Worm (Caenorhabditis elegans) whole organism, L1 larva: Measurements from ENCODE around the gene inos-1.

ENCODE experiments used
- C34B4.2 ChIP-seq: sonication (generic microtip); optimal IDR thresholded peaks from 2 replicates; lab custom pipeline; 2017; ENCODE audit warnings: mild to moderate bottlenecking, missing genetic modification characterization, missing compliant biosample characterization
- alr-1 ChIP-seq: fragments of 200-800 bp; sonication (Bioruptor generic); optimal IDR thresholded peaks from 2 replicates; lab custom pipeline; 2018; ENCODE audit warnings: borderline replicate concordance, mild to moderate bottlenecking, missing genetic modification characterization, missing compliant biosample characterization
- blmp-1 ChIP-seq: fragments of 150-350 bp; optimal IDR thresholded peaks from 2 replicates; lab custom pipeline; 2014; ENCODE audit warnings: missing biosample characterization, missing genetic modification characterization
- ceh-8 ChIP-seq: fragments of 200-800 bp; sonication (Bioruptor generic); optimal IDR thresholded peaks from 2 replicates; lab custom pipeline; 2018; ENCODE audit warnings: mild to moderate bottlenecking, missing genetic modification characterization, moderate library complexity, missing compliant biosample characterization
- ceh-90 ChIP-seq: sonication (generic microtip); optimal IDR thresholded peaks from 2 replicates; lab custom pipeline; 2016; ENCODE audit warnings: missing genetic modification characterization, missing compliant biosample characterization
- ces-1 ChIP-seq: fragments of 150-350 bp; optimal IDR thresholded peaks from 2 replicates; lab custom pipeline; 2014; ENCODE audit warnings: missing biosample characterization, missing genetic modification reagents, missing genetic modification characterization
- dpl-1 ChIP-seq, 3 experiments: fragments of 150-350 bp in 2 of 3; sonication (generic microtip) in 1 of 3; optimal IDR thresholded peaks; 2 replicates each; lab custom pipeline; 2014 to 2017; ENCODE audit warnings: missing biosample characterization in 3 of 3, missing genetic modification characterization in 3 of 3, missing genetic modification reagents in 3 of 3
- dsc-1 ChIP-seq: sonication (generic microtip); optimal IDR thresholded peaks from 2 replicates; lab custom pipeline; 2016; ENCODE audit warnings: mild to moderate bottlenecking, missing genetic modification characterization, missing compliant biosample characterization
- efl-1 ChIP-seq, 4 experiments: fragments of 150-350 bp; optimal IDR thresholded peaks in 3 of 4; peaks in 1 of 4; 1 replicate in 1 of 4; 2 replicates in 3 of 4; lab custom pipeline; 2014; ENCODE audit warnings: missing biosample characterization in 2 of 4, missing genetic modification characterization in 2 of 4, missing genetic modification reagents in 2 of 4
- elt-3 ChIP-seq, 6 experiments: fragments of 150-350 bp in 1 of 6; sonication (generic microtip); optimal IDR thresholded peaks; 2 replicates each; lab custom pipeline; 2017 to 2018; ENCODE audit warnings: missing biosample characterization in 6 of 6, missing genetic modification characterization in 6 of 6, inconsistent platforms in 1 of 6
- ets-5 ChIP-seq: fragments of 200-800 bp; sonication (Bioruptor generic); IDR thresholded peaks from 2 replicates; pipeline ENCODE4 v1.3.6; 2022; ENCODE audit warnings: missing genetic modification characterization, missing compliant biosample characterization
- fkh-4 ChIP-seq: sonication (generic microtip); optimal IDR thresholded peaks from 2 replicates; lab custom pipeline; 2016; ENCODE audit warnings: missing compliant biosample characterization, missing genetic modification characterization, borderline replicate concordance
- fkh-8 ChIP-seq: sonication (generic microtip); optimal IDR thresholded peaks from 2 replicates; lab custom pipeline; 2016; ENCODE audit warnings: mild to moderate bottlenecking, missing genetic modification characterization, missing compliant biosample characterization
- fos-1 ChIP-seq: fragments of 150-350 bp; optimal IDR thresholded peaks from 2 replicates; lab custom pipeline; 2014; ENCODE audit warnings: missing biosample characterization, missing genetic modification characterization
- hlh-17 ChIP-seq: fragments of 200-800 bp; sonication (Bioruptor generic); optimal IDR thresholded peaks from 2 replicates; lab custom pipeline; 2018; ENCODE audit warnings: missing genetic modification characterization, mild to moderate bottlenecking, missing compliant biosample characterization, moderate library complexity, borderline replicate concordance
- hlh-4 ChIP-seq: sonication (generic microtip); optimal IDR thresholded peaks from 2 replicates; lab custom pipeline; 2016; ENCODE audit warnings: mild to moderate bottlenecking, missing genetic modification characterization, missing compliant biosample characterization
- hpl-2 ChIP-seq: fragments of 150-350 bp; optimal IDR thresholded peaks from 2 replicates; lab custom pipeline; 2014; ENCODE audit warnings: missing biosample characterization, missing genetic modification reagents, missing genetic modification characterization
- irx-1 ChIP-seq: sonication (generic microtip); optimal IDR thresholded peaks from 2 replicates; lab custom pipeline; 2016; ENCODE audit warnings: missing genetic modification characterization, missing compliant biosample characterization
- lin-15B ChIP-seq: fragments of 150-350 bp; sonication (generic microtip); optimal IDR thresholded peaks from 3 replicates; lab custom pipeline; 2014; ENCODE audit warnings: missing biosample characterization, missing genetic modification characterization
- lin-35 ChIP-seq, 2 experiments: fragments of 150-350 bp; optimal IDR thresholded peaks; 2 replicates each; lab custom pipeline; 2014; ENCODE audit warnings: missing biosample characterization in 2 of 2, missing genetic modification characterization in 2 of 2, missing genetic modification reagents in 2 of 2
- lin-39 ChIP-seq: fragments of 150-350 bp; optimal IDR thresholded peaks from 2 replicates; lab custom pipeline; 2014; ENCODE audit warnings: missing biosample characterization, missing genetic modification reagents, missing genetic modification characterization
- mdl-1 ChIP-seq, 2 experiments: fragments of 150-350 bp; optimal IDR thresholded peaks; 2 replicates each; lab custom pipeline; 2014 to 2017; ENCODE audit warnings: missing biosample characterization in 2 of 2, missing genetic modification characterization in 2 of 2, inconsistent platforms in 1 of 2
- mep-1 ChIP-seq: fragments of 150-350 bp; optimal IDR thresholded peaks from 2 replicates; lab custom pipeline; 2014; ENCODE audit warnings: missing biosample characterization, missing genetic modification characterization
- nhr-20 ChIP-seq: sonication (generic microtip); optimal IDR thresholded peaks from 2 replicates; lab custom pipeline; 2016; ENCODE audit warnings: mild to moderate bottlenecking, missing genetic modification characterization, missing compliant biosample characterization
- nhr-28 ChIP-seq: fragments of 150-350 bp; optimal IDR thresholded peaks from 2 replicates; lab custom pipeline; 2014; ENCODE audit warnings: missing biosample characterization, missing genetic modification characterization
- nhr-47 ChIP-seq: sonication (generic microtip); optimal IDR thresholded peaks from 2 replicates; lab custom pipeline; 2016; ENCODE audit warnings: mild to moderate bottlenecking, missing genetic modification characterization, moderate library complexity, missing compliant biosample characterization
- nhr-71 ChIP-seq: sonication (generic microtip); optimal IDR thresholded peaks from 2 replicates; lab custom pipeline; 2016; ENCODE audit warnings: mild to moderate bottlenecking, missing genetic modification characterization, moderate library complexity, missing compliant biosample characterization
- nhr-76 ChIP-seq: sonication (generic microtip); optimal IDR thresholded peaks from 2 replicates; lab custom pipeline; 2017; ENCODE audit warnings: missing biosample characterization, missing genetic modification characterization
- nhr-77 ChIP-seq: fragments of 150-350 bp; optimal IDR thresholded peaks from 2 replicates; lab custom pipeline; 2014; ENCODE audit warnings: missing biosample characterization, missing genetic modification characterization
- nhr-85 ChIP-seq: sonication (generic microtip); peaks from one replicate; lab custom pipeline; 2016; ENCODE audit warnings: missing genetic modification characterization, inconsistent platforms, missing compliant biosample characterization
- nhr-90 ChIP-seq: sonication (generic microtip); optimal IDR thresholded peaks from 2 replicates; lab custom pipeline; 2016; ENCODE audit warnings: mild to moderate bottlenecking, missing genetic modification characterization, missing compliant biosample characterization; ENCODE audit not compliant: poor library complexity
- rnt-1 ChIP-seq: sonication (generic microtip); optimal IDR thresholded peaks from 2 replicates; lab custom pipeline; 2016; ENCODE audit warnings: mild to moderate bottlenecking, missing genetic modification characterization, moderate library complexity, missing compliant biosample characterization
- snu-23 ChIP-seq: sonication (generic microtip); optimal IDR thresholded peaks from 2 replicates; lab custom pipeline; 2016; ENCODE audit warnings: missing genetic modification characterization, missing compliant biosample characterization
- sup-37 ChIP-seq: fragments of 200-800 bp; sonication (Bioruptor generic); optimal IDR thresholded peaks from 2 replicates; lab custom pipeline; 2018; ENCODE audit warnings: mild to moderate bottlenecking, missing genetic modification characterization, missing compliant biosample characterization
- swsn-7 ChIP-seq: sonication (generic microtip); optimal IDR thresholded peaks from 2 replicates; lab custom pipeline; 2016; ENCODE audit warnings: missing genetic modification characterization, missing compliant biosample characterization
- tbx-2 ChIP-seq: sonication (generic microtip); optimal IDR thresholded peaks from 2 replicates; lab custom pipeline; 2016; ENCODE audit warnings: missing genetic modification characterization, missing compliant biosample characterization
- tlp-1 ChIP-seq: fragments of 150-350 bp; optimal IDR thresholded peaks from 2 replicates; lab custom pipeline; 2014; ENCODE audit warnings: missing biosample characterization, missing genetic modification characterization
- unc-130 ChIP-seq: fragments of 150-350 bp; optimal IDR thresholded peaks from 2 replicates; lab custom pipeline; 2017; ENCODE audit warnings: missing biosample characterization, missing genetic modification characterization, inconsistent platforms
- unc-30 ChIP-seq: sonication (generic microtip); optimal IDR thresholded peaks from 2 replicates; lab custom pipeline; 2017; ENCODE audit warnings: missing biosample characterization, missing genetic modification characterization
- unc-62 ChIP-seq: fragments of 150-350 bp; optimal IDR thresholded peaks from 2 replicates; lab custom pipeline; 2014; ENCODE audit warnings: missing biosample characterization, missing genetic modification reagents, missing genetic modification characterization
- unc-86 ChIP-seq: sonication (generic microtip); optimal IDR thresholded peaks from 2 replicates; lab custom pipeline; 2016; ENCODE audit warnings: missing genetic modification characterization, missing compliant biosample characterization
- unc-98 ChIP-seq: fragments of 200-800 bp; sonication (Bioruptor generic); IDR thresholded peaks from 2 replicates; pipeline ENCODE4 v1.3.6; 2022; ENCODE audit warnings: missing genetic modification characterization, missing compliant biosample characterization
- xbp-1 ChIP-seq: sonication (generic microtip); optimal IDR thresholded peaks from 2 replicates; lab custom pipeline; 2016; ENCODE audit warnings: missing genetic modification characterization, missing compliant biosample characterization
- zag-1 ChIP-seq: fragments of 150-350 bp; optimal IDR thresholded peaks from 2 replicates; lab custom pipeline; 2014; ENCODE audit warnings: missing biosample characterization, missing genetic modification characterization
- ztf-11 ChIP-seq, 2 experiments: sonication (generic microtip); optimal IDR thresholded peaks; 2 replicates each; lab custom pipeline; 2016 to 2017; ENCODE audit warnings: missing genetic modification characterization in 2 of 2, missing biosample characterization in 1 of 2, missing compliant biosample characterization in 1 of 2

inos-1 gene

DNA sequence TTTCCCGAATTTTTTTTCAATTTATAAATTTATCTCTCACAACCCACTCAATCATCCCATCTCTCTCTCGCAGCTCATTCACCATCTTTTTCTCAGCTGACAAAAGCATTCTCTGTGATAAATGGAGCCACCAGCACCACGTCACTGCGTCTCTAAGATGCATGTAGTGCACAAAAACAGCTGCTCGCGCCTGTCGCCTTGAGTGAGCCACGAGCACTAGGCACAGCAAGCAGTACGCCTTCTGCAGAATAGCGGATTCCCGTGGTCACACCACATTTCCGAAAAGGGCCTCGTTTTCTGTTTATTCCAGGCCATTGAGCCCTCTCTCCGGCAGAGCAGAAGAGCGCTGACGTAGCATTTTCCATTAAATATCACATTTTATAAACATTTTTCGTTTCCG is 13.5 kb upstream of the inos-1 start, which contains the start of gene F13D12.10 (continued):
- no peak for TF ChIP-seq dsc-1 (tag; lab: Kevin White, UChicago)
- TF ChIP-seq unc-98 = no peak
- TF ChIP-seq ets-5 = no peak
- TF ChIP-seq xbp-1 (tag; lab: Kevin White, UChicago) = peak; percentile 37
- peak; percentile 58 for TF ChIP-seq snu-23 (GFP tag; lab: Kevin White, UChicago)
- peak; percentile 82 for TF ChIP-seq nhr-71 (tag; lab: Kevin White, UChicago)
- peak; percentile 85 for TF ChIP-seq rnt-1 (tag; lab: Kevin White, UChicago)
- TF ChIP-seq nhr-20 = peak; percentile 37
- TF ChIP-seq nhr-47 (tag; lab: Kevin White, UChicago) = peak; percentile 10
- TF ChIP-seq nhr-28 (tag; lab: Kevin White, UChicago) = no peak
- no peak for TF ChIP-seq mep-1 (tag; lab: Kevin White, UChicago)
- TF ChIP-seq tlp-1 (tag; lab: Kevin White, UChicago) = no peak
- no peak for TF ChIP-seq hlh-17 (GFP tag; lab: Kevin White, UChicago)
- peak in 1 of 3 experiments; percentile 10 for TF ChIP-seq dpl-1 (GFP tag; optimal IDR thresholded peaks at IDR 0.05; lab: Kevin White, UChicago)
- peak; percentile 54 for TF ChIP-seq lin-39 (tag; lab: Kevin White, UChicago)

DNA sequence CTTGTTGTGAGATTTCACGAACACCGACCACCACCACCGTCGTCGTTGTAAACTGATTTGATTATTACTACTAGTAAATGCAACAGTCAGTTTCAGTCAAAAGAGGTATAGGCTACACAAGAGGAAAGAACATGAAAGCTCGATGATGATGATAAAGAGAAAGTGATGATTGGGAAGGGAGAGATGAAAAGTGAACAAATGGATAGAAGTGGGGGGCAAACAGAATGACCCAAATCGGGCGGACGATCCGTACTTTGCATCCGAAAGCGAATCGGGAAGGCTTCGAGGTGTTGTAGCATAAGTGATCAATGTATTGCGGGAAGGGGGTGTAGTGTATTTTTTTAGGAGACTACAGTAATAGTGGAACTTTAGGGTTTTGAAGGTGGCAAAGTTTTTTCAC is 10.7 kb upstream of the inos-1 start:
- TF ChIP-seq blmp-1 (tag; lab: Kevin White, UChicago) (peak; percentile 97), C34B4.2 (tag; lab: Kevin White, UChicago) (no peak), lin-15B (tag; lab: Kevin White, UChicago) (no peak), efl-1 (optimal IDR thresholded peaks at IDR 0.05; lab: Kevin White, UChicago) (no peak), efl-1 (GFP tag; optimal IDR thresholded peaks at IDR 0.05 in 1 of 2; lab: Kevin White, UChicago) (peak in 1 of 2 experiments; percentile 15), alr-1 (tag; lab: Kevin White, UChicago) (no peak)

ce11 chrII:11709464-11709863 is 9.4 kb upstream of the inos-1 start, which contains the start of gene fcmt-1:
TSS of gene fcmt-1 (minus strand) at chrII:11709564.
- TF ChIP-seq zag-1 (tag; lab: Kevin White, UChicago) = no peak
- TF ChIP-seq swsn-7 = no peak
- no peak for TF ChIP-seq mdl-1 (tag; optimal IDR thresholded peaks at IDR 0.05; lab: Kevin White, UChicago)
- TF ChIP-seq ztf-11 (tag; optimal IDR thresholded peaks at IDR 0.05; lab: Kevin White, UChicago) = no peak
- no peak for TF ChIP-seq unc-86 (tag; lab: Kevin White, UChicago)

DNA sequence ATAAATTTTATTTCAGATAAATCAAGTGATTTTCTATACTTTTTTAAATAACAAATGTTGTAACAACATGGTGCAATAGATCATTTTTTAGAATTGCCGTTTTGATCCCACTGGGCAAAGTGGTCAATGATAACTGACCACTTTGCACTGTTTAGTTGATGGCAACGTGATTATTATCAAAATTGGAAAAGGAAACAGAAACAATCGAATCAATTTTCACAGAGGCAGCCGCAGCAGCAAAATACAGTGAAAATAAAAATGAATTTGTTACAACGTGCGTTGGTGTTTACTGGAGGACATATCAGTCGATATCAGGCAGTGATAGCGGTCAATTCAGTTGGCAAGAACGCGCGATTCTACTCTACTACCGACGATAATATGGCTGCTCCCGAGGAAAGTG is 5.7 kb upstream of the inos-1 start, which contains the start of gene VF13D12L.3:
VF13D12L.3 (plus strand) TSS at position 223 of the 400 bp plus-strand sequence.
- TF ChIP-seq nhr-76 (no peak), hpl-2 (no peak), blmp-1 (tag; lab: Kevin White, UChicago) (peak; percentile 71), swsn-7 (no peak), tbx-2 (tag; lab: Kevin White, UChicago) (no peak), irx-1 (tag; lab: Kevin White, UChicago) (no peak), ceh-8 (GFP tag; lab: Kevin White, UChicago) (no peak), nhr-77 (tag; lab: Kevin White, UChicago) (no peak), ceh-90 (tag; lab: Kevin White, UChicago) (no peak), snu-23 (GFP tag; lab: Kevin White, UChicago) (no peak), unc-62 (GFP tag; lab: Kevin White, UChicago) (no peak), nhr-85 (tag; lab: Kevin White, UChicago) (peak; percentile 32), nhr-28 (tag; lab: Kevin White, UChicago) (no peak), nhr-90 (tag; lab: Kevin White, UChicago) (peak; percentile 7), zag-1 (tag; lab: Kevin White, UChicago) (no peak), lin-39 (tag; lab: Kevin White, UChicago) (no peak), ces-1 (no peak), lin-35 (GFP tag; optimal IDR thresholded peaks at IDR 0.05; lab: Kevin White, UChicago) (peak in 1 of 2 experiments; percentile 3), nhr-71 (tag; lab: Kevin White, UChicago) (peak; percentile 15), fos-1 (tag; lab: Kevin White, UChicago) (no peak), fkh-4 (tag; lab: Kevin White, UChicago) (no peak), xbp-1 (tag; lab: Kevin White, UChicago) (no peak), unc-130 (tag; lab: Kevin White, UChicago) (no peak), hlh-4 (tag; lab: Kevin White, UChicago) (no peak), sup-37 (GFP tag; lab: Kevin White, UChicago) (no peak), fkh-8 (tag; lab: Kevin White, UChicago) (no peak), lin-15B (tag; lab: Kevin White, UChicago) (no peak), mep-1 (tag; lab: Kevin White, UChicago) (no peak), unc-30 (tag; lab: Kevin White, UChicago) (no peak), dpl-1 (GFP tag; optimal IDR thresholded peaks at IDR 0.05; lab: Kevin White, UChicago) (no peak), elt-3 (tag; optimal IDR thresholded peaks at IDR 0.05; lab: Kevin White, UChicago) (peak in 1 of 6 experiments; percentile 13)
